Fruit fly (Drosophila melanogaster) whole organism, adult: Measurements from ENCODE around the gene CG43092.

Source experiments
- CG11617 ChIP-seq: fragments of 200-800 bp; sonication (Bioruptor generic); optimal IDR thresholded peaks from 2 replicates; lab custom pipeline; 2017; ENCODE audit warnings: mild to moderate bottlenecking, missing biosample characterization, missing genetic modification reagents, missing genetic modification characterization
- CG5204 ChIP-seq: fragments of 200-800 bp; sonication (Bioruptor generic); optimal IDR thresholded peaks from 2 replicates; lab custom pipeline; 2016; ENCODE audit warnings: missing biosample characterization, missing genetic modification characterization
- Clk ChIP-seq: fragments of 200-800 bp; sonication (Bioruptor generic); optimal IDR thresholded peaks from 2 replicates; lab custom pipeline; 2017; ENCODE audit warnings: missing biosample characterization, missing genetic modification characterization
- Crg-1 ChIP-seq: fragments of 200-800 bp; sonication (Bioruptor generic); optimal IDR thresholded peaks from 2 replicates; lab custom pipeline; 2016; ENCODE audit warnings: missing biosample characterization, missing genetic modification characterization
- Hr96 ChIP-seq: fragments of 200-800 bp; sonication (Bioruptor generic); optimal IDR thresholded peaks from 2 replicates; lab custom pipeline; 2016; ENCODE audit warnings: missing biosample characterization, missing genetic modification characterization
- bab1 ChIP-seq: fragments of 200-800 bp; sonication (Bioruptor generic); optimal IDR thresholded peaks from 3 replicates; lab custom pipeline; 2019; ENCODE audit warnings: missing biosample characterization, mild to moderate bottlenecking, missing genetic modification characterization, moderate library complexity
- cnc ChIP-seq, 2 experiments: fragments of >200 bp; optimal IDR thresholded peaks; 2 replicates each; lab custom pipeline; 2017
- ovo ChIP-seq: fragments of 200-800 bp; sonication (Bioruptor generic); optimal IDR thresholded peaks from 2 replicates; lab custom pipeline; 2016; ENCODE audit warnings: missing biosample characterization, missing genetic modification characterization
- toe ChIP-seq: fragments of 200-800 bp; sonication (Bioruptor generic); optimal IDR thresholded peaks from 2 replicates; lab custom pipeline; 2016; ENCODE audit warnings: missing biosample characterization, missing genetic modification characterization

dm6 chr3R:22751698-22752097 is 17.8 kb downstream of the CG43092 start:
- TF ChIP-seq Hr96 (GFP tag; lab: Kevin White, UChicago): no peak
- no peak for TF ChIP-seq cnc (optimal IDR thresholded peaks at IDR 0.05; lab: Kevin White, UChicago)
- no peak for TF ChIP-seq Crg-1
- TF ChIP-seq CG11617 (GFP tag; lab: Kevin White, UChicago): no peak
- no peak for TF ChIP-seq bab1 (GFP tag; lab: Kevin White, UChicago)
- TF ChIP-seq ovo (GFP tag; lab: Kevin White, UChicago): no peak
- TF ChIP-seq Clk (GFP tag; lab: Kevin White, UChicago): no peak
- TF ChIP-seq toe (GFP tag; lab: Kevin White, UChicago): no peak
- TF ChIP-seq CG5204 (GFP tag; lab: Kevin White, UChicago): no peak
